Worm (Caenorhabditis elegans) whole organism, late embryonic: Measurements from ENCODE around the gene C49H3.3.

Experiments
- F13H6.1 ChIP-seq: sonication (generic microtip); optimal IDR thresholded peaks from 2 replicates; lab custom pipeline; 2016; ENCODE audit warnings: missing genetic modification characterization, missing compliant biosample characterization
- ceh-14 ChIP-seq: sonication (generic microtip); optimal IDR thresholded peaks from 2 replicates; lab custom pipeline; 2016; ENCODE audit warnings: missing genotype, missing genetic modification characterization, missing compliant biosample characterization
- ceh-18 ChIP-seq: sonication (generic microtip); optimal IDR thresholded peaks from 2 replicates; lab custom pipeline; 2016; ENCODE audit warnings: missing genetic modification characterization, missing compliant biosample characterization
- ceh-6 ChIP-seq: fragments of 200-800 bp; sonication (Bioruptor generic); optimal IDR thresholded peaks from 2 replicates; lab custom pipeline; 2018; ENCODE audit warnings: mild to moderate bottlenecking, missing genetic modification characterization, missing compliant biosample characterization
- ets-4 ChIP-seq: sonication (generic microtip); optimal IDR thresholded peaks from 2 replicates; lab custom pipeline; 2016; ENCODE audit warnings: missing genetic modification characterization, missing compliant biosample characterization
- hlh-13 ChIP-seq: fragments of 200-800 bp; sonication (Bioruptor generic); optimal IDR thresholded peaks from 2 replicates; lab custom pipeline; 2018; ENCODE audit warnings: mild to moderate bottlenecking, missing genetic modification characterization, missing compliant biosample characterization
- nfya-1 ChIP-seq: sonication (generic microtip); optimal IDR thresholded peaks from 2 replicates; lab custom pipeline; 2017; ENCODE audit warnings: missing genetic modification characterization, mild to moderate bottlenecking, missing compliant biosample characterization, antibody characterized with exemption, moderate library complexity
- odd-2 ChIP-seq: sonication (generic microtip); optimal IDR thresholded peaks from 2 replicates; lab custom pipeline; 2017; ENCODE audit warnings: antibody characterized with exemption, mild to moderate bottlenecking, missing genetic modification characterization, missing compliant biosample characterization
- pax-1 ChIP-seq: fragments of 150-350 bp; optimal IDR thresholded peaks from 2 replicates; lab custom pipeline; 2014; ENCODE audit warnings: missing biosample characterization, missing genetic modification characterization
- pha-2 ChIP-seq: sonication (generic microtip); optimal IDR thresholded peaks from 2 replicates; lab custom pipeline; 2017; ENCODE audit warnings: mild to moderate bottlenecking, missing genetic modification characterization, missing compliant biosample characterization
- pha-4 ChIP-seq: fragments of 150-350 bp; optimal IDR thresholded peaks from 2 replicates; lab custom pipeline; 2018; ENCODE audit warnings: missing biosample characterization, missing genetic modification reagents, missing genetic modification characterization
- syd-9 ChIP-seq: sonication (generic microtip); optimal IDR thresholded peaks from 2 replicates; lab custom pipeline; 2016; ENCODE audit warnings: mild to moderate bottlenecking, missing genetic modification characterization, moderate library complexity, missing compliant biosample characterization
- tbx-2 ChIP-seq: sonication (generic microtip); optimal IDR thresholded peaks from 2 replicates; lab custom pipeline; 2016; ENCODE audit warnings: missing genetic modification characterization, missing compliant biosample characterization
- unc-3 ChIP-seq, 2 experiments: fragments of 200-800 bp in 1 of 2; sonication (Bioruptor generic) in 1 of 2; sonication (generic microtip) in 1 of 2; conservative IDR thresholded peaks in 1 of 2; optimal IDR thresholded peaks in 1 of 2; 2 replicates each; pipeline versions ENCODE4 v1.3.6 to Lab custom; 2016 to 2022; ENCODE audit warnings: missing compliant biosample characterization in 2 of 2, missing genetic modification characterization in 2 of 2, missing genetic modification reagents in 1 of 2

- TF ChIP-seq hlh-13 (GFP tag; lab: Kevin White, UChicago) (no peak), pha-2 (tag; lab: Kevin White, UChicago) (no peak), tbx-2 (tag; lab: Kevin White, UChicago) (no peak), syd-9 (tag; lab: Kevin White, UChicago) (no peak), ceh-6 (GFP tag; lab: Kevin White, UChicago) (no peak), nfya-1 (tag; lab: Kevin White, UChicago) (no peak), pha-4 (no peak), ceh-18 (tag; lab: Kevin White, UChicago) (no peak), F13H6.1 (tag; lab: Kevin White, UChicago) (no peak), pax-1 (no peak), ceh-14 (tag; lab: Kevin White, UChicago) (no peak), odd-2 (tag; lab: Kevin White, UChicago) (no peak), ets-4 (no peak), unc-3 (GFP tag; conservative IDR thresholded peaks at IDR 0.05; lab: Robert Waterston, UW) (no peak), unc-3 (tag; optimal IDR thresholded peaks at IDR 0.05; lab: Kevin White, UChicago) (no peak)
Observed at ce11 chrIV:7920126-7920525, 4.0 kb upstream of the C49H3.3 start, which contains the start of gene C49H3.16.
